Worm (Caenorhabditis elegans): ENCODE data around the gene Y66D12A.1.

Y66D12A.1 gene

DNA sequence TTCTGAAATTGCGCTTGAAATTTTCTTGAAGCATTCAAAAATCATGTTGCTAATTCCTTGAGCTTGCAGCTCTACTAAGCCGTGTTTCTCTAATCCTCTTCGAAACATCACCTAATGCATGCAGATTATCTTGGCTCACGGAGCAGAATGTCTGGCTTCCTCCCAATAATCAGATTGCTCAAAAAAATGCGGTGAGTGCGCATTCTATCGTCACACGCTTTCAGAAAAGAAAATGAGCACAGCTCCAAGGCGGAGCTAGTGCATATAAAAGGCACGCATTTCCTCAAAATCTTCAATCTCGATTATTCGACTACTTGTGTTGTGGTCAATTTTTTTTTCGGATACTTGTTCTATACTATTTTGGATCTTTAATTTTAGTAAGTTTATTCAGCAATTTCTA, 33.4 kb downstream of the Y66D12A.1 start:
- peak in 1 of 3 experiments; percentile 38 for TF ChIP-seq lin-35 (GFP tag; optimal IDR thresholded peaks at IDR 0.05)
- TF ChIP-seq nhr-90 (tag; optimal IDR thresholded peaks at IDR 0.05), result no peak

DNA sequence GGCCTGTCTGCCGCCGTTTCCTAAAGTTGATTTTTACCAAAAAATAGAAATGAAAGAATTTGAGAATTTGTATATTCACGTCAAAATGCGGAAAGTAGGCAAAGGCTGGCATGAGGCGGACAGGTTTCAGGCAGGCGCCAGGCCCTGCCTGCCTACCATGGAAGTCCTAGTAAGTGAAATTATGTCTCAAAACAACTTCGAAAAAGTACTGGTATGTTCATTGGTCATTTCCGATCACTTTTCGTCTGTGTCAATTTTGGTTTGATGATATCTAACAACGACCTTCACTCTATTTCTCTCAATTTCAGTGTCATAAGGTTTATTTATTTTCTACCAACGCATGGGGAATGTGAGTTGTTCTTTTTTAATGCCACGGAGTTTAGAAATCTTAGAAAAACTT, 42.2 kb downstream of the Y66D12A.1 start, which contains the start of gene faah-6:
Gene faah-6 (plus strand): TSS at position 301 of the 400 bp plus-strand sequence.
- no peak for TF ChIP-seq nhr-80 (tag; optimal IDR thresholded peaks at IDR 0.05)
- no peak for TF ChIP-seq ceh-27 (GFP tag; optimal IDR thresholded peaks at IDR 0.05)
- TF ChIP-seq F23B12.7 (tag; optimal IDR thresholded peaks at IDR 0.05; ENCODE audit: insufficient read depth), result no peak
- no peak for TF ChIP-seq xnd-1 (tag; optimal IDR thresholded peaks at IDR 0.05)
- no peak for TF ChIP-seq madf-10 (tag; optimal IDR thresholded peaks at IDR 0.05)
- TF ChIP-seq mxl-1 (tag; optimal IDR thresholded peaks at IDR 0.05), result no peak
- TF ChIP-seq athp-1 (tag; optimal IDR thresholded peaks at IDR 0.05), result no peak
- no peak for TF ChIP-seq snpc-1.3 (tag; optimal IDR thresholded peaks at IDR 0.05; ENCODE audit: insufficient read depth)
- TF ChIP-seq akir-1 (GFP tag; optimal IDR thresholded peaks at IDR 0.05), result no peak
- TF ChIP-seq nhr-120 (GFP tag; IDR thresholded peaks at IDR 0.05), result no peak
- TF ChIP-seq sptf-2 (GFP tag; optimal IDR thresholded peaks at IDR 0.05), result no peak
- no peak for TF ChIP-seq unc-62 (GFP tag; optimal IDR thresholded peaks at IDR 0.05)
- TF ChIP-seq attf-5 (GFP tag; optimal IDR thresholded peaks at IDR 0.05), result no peak
- no peak for TF ChIP-seq ztf-18 (tag; optimal IDR thresholded peaks at IDR 0.05)
- TF ChIP-seq F57A8.1 (GFP tag; optimal IDR thresholded peaks at IDR 0.05), result no peak
- TF ChIP-seq dpff-1 (tag; optimal IDR thresholded peaks at IDR 0.05), result no peak
- TF ChIP-seq gei-17 (GFP tag; optimal IDR thresholded peaks at IDR 0.05), result no peak

DNA sequence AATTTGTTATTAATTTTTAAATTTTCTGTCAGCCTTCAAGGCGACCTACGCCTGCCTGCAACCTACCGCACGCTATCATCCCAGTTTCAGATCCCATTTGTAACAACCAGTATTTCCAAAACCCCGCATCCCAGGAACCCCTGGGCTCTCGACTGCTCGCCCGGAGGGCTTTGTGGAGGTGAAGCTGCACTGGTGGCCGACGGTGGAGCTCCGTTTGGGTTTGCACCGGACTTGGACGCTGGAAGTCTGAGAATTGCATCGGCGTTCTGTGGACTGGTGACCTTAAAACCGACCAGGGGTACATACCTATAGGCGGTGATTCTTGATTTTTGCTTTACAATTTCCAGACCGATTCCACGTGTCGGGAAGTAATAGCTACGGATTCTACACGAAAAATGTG, 43.5 kb downstream of the Y66D12A.1 start:
- TF ChIP-seq ccch-3 (GFP tag; optimal IDR thresholded peaks at IDR 0.05) (no peak), B0261.1 (tag; optimal IDR thresholded peaks at IDR 0.05) (no peak), akir-1 (GFP tag; optimal IDR thresholded peaks at IDR 0.05) (no peak), rpc-1 (optimal IDR thresholded peaks at IDR 0.05) (no peak), rpc-1 (tag; optimal IDR thresholded peaks at IDR 0.05) (no peak), K11D2.4 (GFP tag; IDR thresholded peaks at IDR 0.05) (no peak), chd-7 (tag; optimal IDR thresholded peaks at IDR 0.05) (no peak), aptf-3 (GFP tag; IDR thresholded peaks at IDR 0.05) (no peak), nfyb-1 (GFP tag; IDR thresholded peaks at IDR 0.05) (no peak), hmg-1.2 (GFP tag; IDR thresholded peaks at IDR 0.05) (no peak), mxl-1 (tag; optimal IDR thresholded peaks at IDR 0.05) (no peak), ama-1 (optimal IDR thresholded peaks at IDR 0.05) (no peak), ama-1 (GFP tag; optimal IDR thresholded peaks at IDR 0.05) (no peak), sea-2 (GFP tag; IDR thresholded peaks at IDR 0.05) (no peak), lsy-27 (tag; optimal IDR thresholded peaks at IDR 0.05; ENCODE audit: borderline replicate concordance, insufficient read depth) (no peak), egrh-3 (GFP tag; IDR thresholded peaks at IDR 0.05) (peak; percentile 42; the same call in 1 of the 2 replicates), lin-26 (GFP tag; IDR thresholded peaks at IDR 0.05) (no peak), zfh-2 (GFP tag; conservative IDR thresholded peaks at IDR 0.05) (peak; percentile 78)

DNA sequence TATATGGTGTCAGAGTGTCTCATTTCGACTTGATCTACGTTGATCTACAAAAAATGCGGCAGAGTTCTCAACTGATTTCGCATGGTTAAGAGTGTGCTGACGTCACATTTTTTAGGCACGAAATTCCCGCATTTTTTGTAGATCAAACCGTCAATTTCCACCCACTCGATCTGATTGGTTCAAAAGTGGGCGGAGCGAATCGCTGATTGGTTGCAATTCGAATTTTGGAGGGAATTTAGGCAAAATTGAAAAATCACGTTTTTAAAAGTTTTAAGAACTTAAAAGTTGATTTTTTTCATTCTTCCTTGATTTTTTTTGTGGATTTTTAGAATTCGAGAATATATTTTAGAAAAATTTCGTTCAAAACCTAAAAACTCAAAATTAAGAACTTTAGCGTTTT, 48.4 kb downstream of the Y66D12A.1 start:
- TF ChIP-seq ztf-18 (tag; optimal IDR thresholded peaks at IDR 0.05), result no peak
- 0 out of 2 replicates have a peak, but pooled peaks have one; percentile 48 for TF ChIP-seq nfyb-1 (GFP tag; IDR thresholded peaks at IDR 0.05)

Data from whole organism, young adult.